Fruit fly (Drosophila melanogaster) whole organism, larva: ENCODE data around the gene tkv.

Experiments used
- noc ChIP-seq: fragments of 200-800 bp; sonication (Bioruptor generic); optimal IDR thresholded peaks from 3 replicates; lab custom pipeline; 2019; ENCODE audit warnings: missing biosample characterization, mild to moderate bottlenecking, missing genetic modification characterization, moderate library complexity

tkv gene

dm6 chr2L:5271081-5271480, at the start of gene tkv:
tkv (minus strand) TSS chr2L:5271384.
- TF ChIP-seq noc (tag; lab: Kevin White, UChicago), result no peak

- no peak for TF ChIP-seq noc (tag; lab: Kevin White, UChicago)
These were observed 48.9 kb upstream of the tkv start for dm6 chr2L:5320063-5320462.

- no peak for TF ChIP-seq noc (tag; lab: Kevin White, UChicago)
These were observed 43.5 kb upstream of the tkv start, which contains the start of gene CG14024 for dm6 chr2L:5314630-5315159. CG14024 (minus strand) TSS chr2L:5314895.

dm6 chr2L:5309369-5309768, 38.2 kb upstream of the tkv start:
- TF ChIP-seq noc (tag; lab: Kevin White, UChicago), result no peak

- TF ChIP-seq noc (tag; lab: Kevin White, UChicago), result peak; percentile 27
These were observed 35.3 kb upstream of the tkv start for dm6 chr2L:5306373-5306997.

dm6 chr2L:5305240-5305875, 34.2 kb upstream of the tkv start:
- peak; percentile 53 for TF ChIP-seq noc (tag; lab: Kevin White, UChicago)

- TF ChIP-seq noc (tag; lab: Kevin White, UChicago), result no peak
These were observed 33.2 kb upstream of the tkv start for dm6 chr2L:5304367-5304766.

dm6 chr2L:5303044-5303904, 32.1 kb upstream of the tkv start:
- no peak for TF ChIP-seq noc (tag; lab: Kevin White, UChicago)

- TF ChIP-seq noc (tag; lab: Kevin White, UChicago), result no peak
These were observed 31.5 kb upstream of the tkv start for dm6 chr2L:5302692-5303043.

dm6 chr2L:5302284-5302683, 31.1 kb upstream of the tkv start:
- TF ChIP-seq noc (tag; lab: Kevin White, UChicago), result no peak

- no peak for TF ChIP-seq noc (tag; lab: Kevin White, UChicago)
These were observed 29.8 kb upstream of the tkv start for dm6 chr2L:5300785-5301616.

dm6 chr2L:5300237-5300668, 29.1 kb upstream of the tkv start:
- TF ChIP-seq noc (tag; lab: Kevin White, UChicago), result no peak

dm6 chr2L:5299628-5299986, 28.4 kb upstream of the tkv start:
- TF ChIP-seq noc (tag; lab: Kevin White, UChicago), result no peak

- peak; percentile 95 for TF ChIP-seq noc (tag; lab: Kevin White, UChicago)
These were observed 27.9 kb upstream of the tkv start for dm6 chr2L:5298978-5299627.

dm6 chr2L:5297961-5298311, 26.8 kb upstream of the tkv start:
- no peak for TF ChIP-seq noc (tag; lab: Kevin White, UChicago)
